Fruit fly (Drosophila melanogaster) Kc167 (cell line): ENCODE results near the gene Nct.

Experiments
- Sin3A ChIP-seq: fragments of >200 bp; optimal IDR thresholded peaks from 2 replicates; lab custom pipeline; 2018; ENCODE audit warnings: missing external identifiers
- h ChIP-seq: fragments of >200 bp; optimal IDR thresholded peaks from 3 replicates; lab custom pipeline; 2018; ENCODE audit warnings: missing external identifiers

DNA sequence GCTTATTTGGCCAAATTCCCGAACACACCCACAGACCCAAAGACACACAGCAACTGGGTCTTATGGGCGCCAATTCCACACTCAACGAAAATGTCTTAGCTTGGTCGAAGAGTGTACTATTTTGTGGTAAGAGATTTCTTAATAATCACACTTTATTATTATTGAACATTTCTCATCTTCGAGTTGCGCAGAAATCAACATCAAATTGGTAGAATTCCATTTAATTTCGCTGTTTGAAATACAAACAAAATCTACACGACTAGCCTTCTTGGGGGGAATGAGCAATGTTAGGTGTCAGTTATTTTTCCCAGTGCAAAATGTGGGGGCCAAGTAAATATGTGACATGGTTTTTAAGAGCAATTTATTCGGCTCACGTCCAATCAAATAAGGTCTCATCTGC lies 39.5 kb downstream of the Nct start:
- TF ChIP-seq h (lab: Kevin White, UChicago) (no peak), Sin3A (lab: Kevin White, UChicago) (no peak)
